Worm (Caenorhabditis elegans): ENCODE measurements around the gene nspb-9.

DNA sequence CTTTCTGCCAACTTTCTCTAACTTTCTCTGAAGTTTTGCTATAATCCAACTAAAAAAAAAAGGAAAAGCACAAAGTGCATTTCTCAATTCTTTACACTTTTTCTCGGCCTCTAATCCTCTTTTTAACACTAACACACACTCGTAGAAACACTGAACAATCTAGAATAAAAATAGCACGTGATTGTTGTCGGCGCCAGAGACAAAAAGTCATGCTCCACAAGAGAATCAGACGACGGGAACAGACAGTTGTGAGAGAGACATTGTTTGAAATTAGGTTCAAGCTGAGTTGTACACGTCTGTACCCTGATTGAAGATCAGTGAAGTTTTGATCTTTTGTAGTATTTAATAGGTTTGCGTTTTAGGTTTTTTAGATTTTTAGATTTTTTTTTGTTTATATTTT, 17.7 kb downstream of the nspb-9 start:
- no peak for TF ChIP-seq hnd-1 (tag; optimal IDR thresholded peaks at IDR 0.05)
- TF ChIP-seq ceh-36 (tag; optimal IDR thresholded peaks at IDR 0.05) = no peak
- no peak for TF ChIP-seq tra-4 (tag; optimal IDR thresholded peaks at IDR 0.05)
- no peak for TF ChIP-seq sea-1 (GFP tag; conservative IDR thresholded peaks at IDR 0.05)
- no peak for TF ChIP-seq aly-1 (tag; optimal IDR thresholded peaks at IDR 0.05)
- TF ChIP-seq ama-1 (optimal IDR thresholded peaks at IDR 0.05) = no peak
- no peak for TF ChIP-seq F13C5.2 (tag; optimal IDR thresholded peaks at IDR 0.05)
- no peak for TF ChIP-seq hmg-4 (GFP tag; optimal IDR thresholded peaks at IDR 0.05)
- TF ChIP-seq flt-1 (GFP tag; IDR thresholded peaks at IDR 0.05) = no peak
- TF ChIP-seq pes-1 (GFP tag; IDR thresholded peaks at IDR 0.05) = no peak
- TF ChIP-seq hmbx-1 (tag; optimal IDR thresholded peaks at IDR 0.05) = no peak
- no peak for TF ChIP-seq scrt-1 (GFP tag; IDR thresholded peaks at IDR 0.05)
- TF ChIP-seq tbx-11 (GFP tag; IDR thresholded peaks at IDR 0.05) = no peak

Data from whole organism, early embryonic.